Worm (Caenorhabditis elegans): ENCODE results near the gene W06A7.4.

The W06A7.4 gene

DNA sequence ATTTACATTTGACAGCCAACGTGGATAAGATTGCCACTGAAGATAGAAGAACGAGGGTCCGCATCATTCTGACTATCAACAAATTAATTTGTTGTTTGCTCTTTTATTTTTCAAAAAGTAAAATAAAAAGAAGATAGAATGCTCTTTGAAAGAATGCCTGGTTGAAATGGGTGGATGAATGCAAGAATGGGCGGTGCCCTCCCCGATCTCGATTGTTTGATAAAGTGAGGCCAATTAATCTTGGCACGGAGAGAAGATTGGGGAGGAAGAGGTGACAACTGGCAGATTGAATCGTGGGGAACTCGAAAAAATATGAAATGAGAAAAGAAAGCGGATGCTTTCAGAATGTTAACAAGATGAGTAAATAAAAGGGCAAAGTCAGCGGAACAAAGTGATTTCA is 47.1 kb downstream of the W06A7.4 start, which contains the start of gene ZC412.3:
Gene ZC412.3 (minus strand): TSS at position 183 of the 400 bp plus-strand sequence.
- TF ChIP-seq bed-2 (GFP tag; IDR thresholded peaks at IDR 0.05) (no peak), hmg-1.2 (GFP tag; IDR thresholded peaks at IDR 0.05) (no peak), madf-3 (GFP tag; IDR thresholded peaks at IDR 0.05) (no peak), ceh-27 (GFP tag; optimal IDR thresholded peaks at IDR 0.05) (no peak), ztf-25 (GFP tag; IDR thresholded peaks at IDR 0.05) (no peak), snpc-1.3 (tag; optimal IDR thresholded peaks at IDR 0.05; ENCODE audit: insufficient read depth) (no peak), ceh-100 (GFP tag; IDR thresholded peaks at IDR 0.05) (no peak), ztf-6 (GFP tag; IDR thresholded peaks at IDR 0.05) (no peak)

DNA sequence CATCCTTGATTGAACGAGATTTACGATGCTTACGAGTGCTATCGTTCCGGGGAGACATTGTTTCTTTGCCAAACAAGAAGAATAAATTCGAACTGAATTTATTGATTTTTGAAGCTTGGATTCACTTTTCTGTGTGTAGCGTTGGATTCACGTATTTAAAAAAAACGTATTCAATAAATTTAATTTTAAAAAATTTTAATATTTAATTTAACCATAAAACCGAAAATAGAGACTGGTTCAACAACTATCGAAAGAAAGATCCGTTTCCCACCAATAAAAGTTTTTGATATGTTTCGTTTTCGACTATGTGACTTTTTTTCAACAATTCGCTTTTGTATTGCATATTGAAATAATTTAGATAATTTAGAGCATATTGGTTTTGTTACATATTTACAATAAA is 51.1 kb downstream of the W06A7.4 start, which contains the start of gene ZC412.5:
Gene ZC412.5 (minus strand): TSS at position 101 of the 400 bp plus-strand sequence.
- TF ChIP-seq ztf-18 (tag; optimal IDR thresholded peaks at IDR 0.05) (no peak), ceh-58 (GFP tag; IDR thresholded peaks at IDR 0.05) (no peak), nhr-90 (tag; optimal IDR thresholded peaks at IDR 0.05) (no peak), F37B4.10 (GFP tag; IDR thresholded peaks at IDR 0.05) (no peak), F22D6.2 (tag; optimal IDR thresholded peaks at IDR 0.05) (no peak), pbrm-1 (GFP tag; IDR thresholded peaks at IDR 0.05) (no peak), Y79H2A.3 (GFP tag; conservative IDR thresholded peaks at IDR 0.05) (no peak), tbx-9 (tag; optimal IDR thresholded peaks at IDR 0.05; ENCODE audit: borderline replicate concordance) (no peak), Y53F4B.3 (GFP tag; IDR thresholded peaks at IDR 0.05) (no peak)

DNA sequence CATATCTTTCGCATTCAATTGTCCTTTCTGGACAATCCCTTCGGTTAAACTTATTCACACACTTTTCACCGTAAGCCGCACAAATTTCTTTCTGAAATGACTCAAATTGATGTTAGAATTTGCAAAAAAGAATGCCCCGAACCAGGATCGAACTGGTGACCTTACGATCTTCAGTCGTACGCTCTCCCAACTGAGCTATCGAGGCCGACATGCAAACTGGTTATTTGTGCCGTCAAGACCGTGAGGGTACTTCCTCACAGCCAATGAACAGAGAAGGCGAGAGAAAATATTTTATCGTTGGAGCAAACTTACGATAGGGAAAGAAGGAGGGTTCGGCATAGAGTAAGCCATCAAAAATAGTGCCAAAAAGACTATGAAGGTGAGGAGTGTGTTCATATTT is 52.0 kb downstream of the W06A7.4 start:
- no peak for TF ChIP-seq sptf-2 (GFP tag; optimal IDR thresholded peaks at IDR 0.05)
- TF ChIP-seq xnd-1 (tag; optimal IDR thresholded peaks at IDR 0.05), result no peak
- no peak for TF ChIP-seq egl-44 (GFP tag; IDR thresholded peaks at IDR 0.05)
- TF ChIP-seq F49E8.2 (tag; optimal IDR thresholded peaks at IDR 0.05; ENCODE audit: insufficient read depth), result no peak
- TF ChIP-seq madf-8 (GFP tag; conservative IDR thresholded peaks at IDR 0.05), result no peak
- no peak for TF ChIP-seq F39B2.1 (GFP tag; IDR thresholded peaks at IDR 0.05)
- TF ChIP-seq rpc-1 (optimal IDR thresholded peaks at IDR 0.05), result peak; percentile 67
- TF ChIP-seq rpc-1 (tag; optimal IDR thresholded peaks at IDR 0.05), result peak; percentile 69
- 0 out of 2 replicates have a peak, but pooled peaks have one; percentile 62 for TF ChIP-seq ztf-25 (GFP tag; IDR thresholded peaks at IDR 0.05)
- TF ChIP-seq Y53F4B.3 (GFP tag; IDR thresholded peaks at IDR 0.05), result peak; percentile 52; the same call in 1 of the 2 replicates
- no peak for TF ChIP-seq hlh-12 (tag; optimal IDR thresholded peaks at IDR 0.05)
- no peak for TF ChIP-seq lin-26 (GFP tag; IDR thresholded peaks at IDR 0.05)
- TF ChIP-seq Y95B8A.8 (GFP tag; IDR thresholded peaks at IDR 0.05), result no peak
- peak; percentile 3 for TF ChIP-seq zim-3 (tag; optimal IDR thresholded peaks at IDR 0.05)
- no peak for TF ChIP-seq madf-3 (GFP tag; IDR thresholded peaks at IDR 0.05)
- TF ChIP-seq F37B4.10 (GFP tag; IDR thresholded peaks at IDR 0.05), result no peak
- peak; percentile 18 for TF ChIP-seq ztf-18 (tag; optimal IDR thresholded peaks at IDR 0.05)
- TF ChIP-seq D2030.7 (GFP tag; IDR thresholded peaks at IDR 0.05), result peak; percentile 40
- no peak for TF ChIP-seq aptf-3 (GFP tag; IDR thresholded peaks at IDR 0.05)
- no peak for TF ChIP-seq nfya-2 (GFP tag; IDR thresholded peaks at IDR 0.05)
- no peak for TF ChIP-seq zfh-2 (GFP tag; conservative IDR thresholded peaks at IDR 0.05)
- no peak for TF ChIP-seq tlf-1 (GFP tag; optimal IDR thresholded peaks at IDR 0.05)
- TF ChIP-seq efl-1 (GFP tag; optimal IDR thresholded peaks at IDR 0.05), result no peak
- peak; percentile 81 for TF ChIP-seq rcor-1 (GFP tag; IDR thresholded peaks at IDR 0.05)
- no peak for TF ChIP-seq nhr-179 (tag; optimal IDR thresholded peaks at IDR 0.05)
- peak; percentile 53 for TF ChIP-seq ZK185.1 (tag; optimal IDR thresholded peaks at IDR 0.05; ENCODE audit: poor library complexity, severe bottlenecking)
- no peak for TF ChIP-seq F55B11.4 (tag; optimal IDR thresholded peaks at IDR 0.05; ENCODE audit: borderline replicate concordance, insufficient read depth)
- TF ChIP-seq fkh-3 (tag; optimal IDR thresholded peaks at IDR 0.05), result no peak
- peak; percentile 9 for TF ChIP-seq die-1 (tag; optimal IDR thresholded peaks at IDR 0.05)
- TF ChIP-seq ama-1 (optimal IDR thresholded peaks at IDR 0.05), result no peak
- TF ChIP-seq ama-1 (GFP tag; optimal IDR thresholded peaks at IDR 0.05), result no peak
- peak; percentile 23 for TF ChIP-seq ceh-27 (GFP tag; optimal IDR thresholded peaks at IDR 0.05)
- TF ChIP-seq T26A5.8 (tag; optimal IDR thresholded peaks at IDR 0.05), result no peak
- peak; percentile 14 for TF ChIP-seq athp-1 (tag; optimal IDR thresholded peaks at IDR 0.05)
- TF ChIP-seq unc-130 (GFP tag; optimal IDR thresholded peaks at IDR 0.05), result no peak
- TF ChIP-seq him-1 (tag; optimal IDR thresholded peaks at IDR 0.05), result peak; percentile 86
